Worm (Caenorhabditis elegans): ENCODE measurements around the gene C36C5.14.

- TF ChIP-seq ama-1 (optimal IDR thresholded peaks at IDR 0.05) (no peak), nhr-237 (tag; optimal IDR thresholded peaks at IDR 0.05) (no peak)
These were observed 6.3 kb upstream of the C36C5.14 start for ce11 chrV:3171625-3172024.

All from whole organism, L2 larva.